Fruit fly (Drosophila melanogaster): Measurements from ENCODE around the gene CG31441.

CG31441 gene

DNA sequence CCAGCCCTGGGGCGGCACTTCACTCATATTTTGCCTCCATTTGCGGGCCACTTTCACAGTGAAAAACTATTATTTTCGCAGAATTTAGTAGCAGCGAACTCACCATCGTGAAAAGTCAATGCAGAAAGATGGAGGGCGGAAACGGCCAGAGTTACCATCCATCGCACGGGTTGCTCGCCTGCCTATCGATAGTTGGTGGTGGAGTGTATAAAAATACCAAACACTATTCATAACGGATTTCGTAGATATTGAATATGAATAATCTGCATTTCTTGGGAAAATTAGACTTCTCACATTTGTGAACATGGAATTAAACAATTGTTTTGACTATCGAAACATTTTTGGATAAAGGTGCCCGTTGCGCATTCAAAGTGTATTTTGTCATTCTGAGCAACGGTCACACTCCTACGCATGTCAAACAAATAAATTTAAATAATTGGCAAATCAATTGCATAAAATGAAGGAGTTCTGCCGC is 19.9 kb upstream of the CG31441 start, which contains the start of the genes RpS25 and CG4820 (continued):
- TF ChIP-seq pho (GFP tag; optimal IDR thresholded peaks at IDR 0.05) (peak; percentile 94), HHEX (GFP tag; optimal IDR thresholded peaks at IDR 0.05) (peak; percentile 95), usp (GFP tag; optimal IDR thresholded peaks at IDR 0.05) (no peak), Sin3A (optimal IDR thresholded peaks at IDR 0.05) (peak; percentile 96), CG33557 (GFP tag; optimal IDR thresholded peaks at IDR 0.05) (peak; percentile 92), ro (GFP tag; IDR thresholded peaks at IDR 0.05) (no peak; the same call in 1 of the 2 replicates), slou (GFP tag; optimal IDR thresholded peaks at IDR 0.05) (peak; percentile 88), CG15073 (GFP tag; optimal IDR thresholded peaks at IDR 0.05) (peak; percentile 9), YL-1 (GFP tag; optimal IDR thresholded peaks at IDR 0.05) (peak; percentile 99), org-1 (GFP tag; optimal IDR thresholded peaks at IDR 0.05) (peak; percentile 93), Vsx1 (GFP tag; optimal IDR thresholded peaks at IDR 0.05) (peak; percentile 90), CG14710 (tag; optimal IDR thresholded peaks at IDR 0.05) (peak; percentile 96), tx (GFP tag; optimal IDR thresholded peaks at IDR 0.05) (peak; percentile 80), scrt (GFP tag; optimal IDR thresholded peaks at IDR 0.05) (peak; percentile 87), Gsc (GFP tag; IDR thresholded peaks at IDR 0.05) (no peak), corto (GFP tag; optimal IDR thresholded peaks at IDR 0.05) (no peak), Oli (tag; optimal IDR thresholded peaks at IDR 0.05) (peak; percentile 82), gce (GFP tag; IDR thresholded peaks at IDR 0.05) (peak; percentile 86; the same call in 2 of the 3 replicates), nerfin-1 (tag; optimal IDR thresholded peaks at IDR 0.05) (peak; percentile 91), Elba2 (GFP tag; optimal IDR thresholded peaks at IDR 0.05) (peak; percentile 52), ash1 (GFP tag; optimal IDR thresholded peaks at IDR 0.05) (peak; percentile 93), Sry-δ (GFP tag; optimal IDR thresholded peaks at IDR 0.05) (peak; percentile 92), mam (GFP tag; optimal IDR thresholded peaks at IDR 0.05) (peak; percentile 76), CG11085 (GFP tag; IDR thresholded peaks at IDR 0.05) (peak; percentile 82), otp (GFP tag; IDR thresholded peaks at IDR 0.05) (peak; percentile 90), CG6272 (GFP tag; IDR thresholded peaks at IDR 0.05) (peak; percentile 77), CG2889 (GFP tag; IDR thresholded peaks at IDR 0.05) (0 out of 3 replicates have a peak, but pooled peaks have one; percentile 21), CG13775 (GFP tag; optimal IDR thresholded peaks at IDR 0.05) (peak; percentile 97), eve (GFP tag; optimal IDR thresholded peaks at IDR 0.05) (no peak), CG31388 (GFP tag; optimal IDR thresholded peaks at IDR 0.05) (peak; percentile 62), lola (GFP tag; optimal IDR thresholded peaks at IDR 0.05) (peak in 1 of 3 experiments; percentile 76), gro (GFP tag; optimal IDR thresholded peaks at IDR 0.05) (peak; percentile 94), dati (GFP tag; IDR thresholded peaks at IDR 0.05) (peak; percentile 84), fru (optimal IDR thresholded peaks at IDR 0.05) (no peak), CG16815 (GFP tag; optimal IDR thresholded peaks at IDR 0.05) (peak; percentile 57), Hand (GFP tag; optimal IDR thresholded peaks at IDR 0.05) (peak; percentile 81), CG10979 (tag; optimal IDR thresholded peaks at IDR 0.05) (peak; percentile 83), lilli (GFP tag; optimal IDR thresholded peaks at IDR 0.05) (peak; percentile 84), Ada2b (GFP tag; IDR thresholded peaks at IDR 0.05) (peak; percentile 66), CG3847 (GFP tag; IDR thresholded peaks at IDR 0.05) (peak; percentile 95), CG1024 (GFP tag; IDR thresholded peaks at IDR 0.05) (peak; percentile 74), Dip3 (GFP tag; optimal IDR thresholded peaks at IDR 0.05) (peak; percentile 81), CG10147 (GFP tag; optimal IDR thresholded peaks at IDR 0.05) (peak; percentile 89), CG4282 (GFP tag; optimal IDR thresholded peaks at IDR 0.05) (peak; percentile 62), CG31365 (tag; optimal IDR thresholded peaks at IDR 0.05) (peak; percentile 86), salm (tag; optimal IDR thresholded peaks at IDR 0.05) (peak; percentile 85), cwo (GFP tag; optimal IDR thresholded peaks at IDR 0.05) (peak; percentile 73), B-H2 (GFP tag; optimal IDR thresholded peaks at IDR 0.05) (peak; percentile 94), CG6854 (GFP tag; optimal IDR thresholded peaks at IDR 0.05) (peak; percentile 90), CG11093 (GFP tag; IDR thresholded peaks at IDR 0.05) (0 out of 3 replicates have a peak, but pooled peaks have one; percentile 42), Sry-β (GFP tag; optimal IDR thresholded peaks at IDR 0.05) (peak; percentile 69)

Measured in whole organism, embryonic.